Worm (Caenorhabditis elegans): Measurements from ENCODE around the gene C25E10.10.

Gene C25E10.10

DNA sequence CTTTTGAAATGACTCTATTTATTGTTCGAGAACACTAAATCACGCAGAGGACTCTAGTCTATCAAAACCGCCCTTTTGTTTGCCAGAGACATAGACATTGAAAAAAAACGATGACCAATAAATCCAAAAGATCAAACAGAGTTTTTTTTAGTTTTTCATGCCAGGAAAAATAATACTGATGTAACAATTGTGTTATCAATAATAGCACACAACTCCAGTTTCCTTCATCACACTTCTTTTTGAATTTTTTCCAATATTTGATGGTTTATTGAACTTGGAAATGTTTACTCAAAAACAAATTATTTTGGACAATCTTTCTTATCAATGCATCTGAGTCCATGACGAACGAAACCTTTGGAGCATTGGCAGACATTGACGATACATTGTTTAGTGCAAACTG, 2.2 kb downstream of the C25E10.10 start, which contains the start of gene C25E10.8:
Gene C25E10.8 (minus strand): TSS at position 101 of the 400 bp plus-strand sequence.
- TF ChIP-seq tbx-2 (tag; optimal IDR thresholded peaks at IDR 0.05) (no peak), nhr-25 (tag; optimal IDR thresholded peaks at IDR 0.05) (no peak), fkh-10 (GFP tag; optimal IDR thresholded peaks at IDR 0.05) (no peak), ceh-28 (tag; optimal IDR thresholded peaks at IDR 0.05) (no peak), snpc-4 (tag; optimal IDR thresholded peaks at IDR 0.05) (no peak), nhr-67 (tag; optimal IDR thresholded peaks at IDR 0.05) (no peak), jun-1 (tag; optimal IDR thresholded peaks at IDR 0.05) (no peak), skn-1 (tag; optimal IDR thresholded peaks at IDR 0.05) (no peak), elt-1 (tag; optimal IDR thresholded peaks at IDR 0.05) (no peak), ceh-82 (tag; optimal IDR thresholded peaks at IDR 0.05) (no peak), nhr-43 (tag; optimal IDR thresholded peaks at IDR 0.05; ENCODE audit: poor library complexity, severe bottlenecking) (no peak), nhr-237 (tag; optimal IDR thresholded peaks at IDR 0.05) (no peak)

ce11 chrV:9053235-9053634, 2.9 kb downstream of the C25E10.10 start:
- TF ChIP-seq unc-39 (tag; optimal IDR thresholded peaks at IDR 0.05) (no peak), elt-2 (tag; optimal IDR thresholded peaks at IDR 0.05) (no peak), nhr-25 (tag; optimal IDR thresholded peaks at IDR 0.05) (no peak), R02D3.7 (tag; optimal IDR thresholded peaks at IDR 0.05) (no peak), nhr-67 (tag; optimal IDR thresholded peaks at IDR 0.05) (no peak), nhr-23 (tag; optimal IDR thresholded peaks at IDR 0.05) (no peak), hmg-11 (tag; optimal IDR thresholded peaks at IDR 0.05) (no peak), ztf-11 (tag; optimal IDR thresholded peaks at IDR 0.05) (no peak), ama-1 (optimal IDR thresholded peaks at IDR 0.05) (no peak), lin-39 (tag; optimal IDR thresholded peaks at IDR 0.05) (no peak), nhr-28 (tag; optimal IDR thresholded peaks at IDR 0.05) (no peak), snpc-4 (tag; optimal IDR thresholded peaks at IDR 0.05) (no peak), nfya-1 (tag; optimal IDR thresholded peaks at IDR 0.05; ENCODE audit: insufficient read depth) (no peak), fkh-2 (tag; optimal IDR thresholded peaks at IDR 0.05) (no peak), ceh-9 (tag; optimal IDR thresholded peaks at IDR 0.05) (no peak), jun-1 (tag; optimal IDR thresholded peaks at IDR 0.05) (no peak), ztf-4 (tag; optimal IDR thresholded peaks at IDR 0.05) (no peak), aly-2 (tag; optimal IDR thresholded peaks at IDR 0.05) (no peak), fkh-10 (GFP tag; optimal IDR thresholded peaks at IDR 0.05) (no peak)

DNA sequence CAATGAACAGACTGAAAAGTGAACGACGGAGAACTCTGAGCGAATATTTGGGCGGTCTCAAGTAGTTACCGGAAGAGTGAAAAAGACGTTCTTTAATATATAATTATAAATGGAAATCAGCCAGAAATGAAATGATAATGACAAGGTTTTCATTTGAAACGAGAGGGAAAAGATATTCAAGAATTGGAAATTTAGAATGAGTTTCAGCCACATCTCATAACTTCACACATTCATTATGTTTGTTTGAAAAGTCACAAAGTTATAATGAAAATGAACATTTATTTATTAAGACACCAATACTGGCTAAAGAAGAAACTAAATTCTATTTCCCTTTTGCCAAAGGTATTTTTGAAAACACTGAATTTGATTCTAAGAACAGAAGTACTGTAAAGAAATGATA, 5.1 kb downstream of the C25E10.10 start, which contains the start of gene C25E10.7:
Gene C25E10.7 (minus strand): TSS at position 101 of the 400 bp plus-strand sequence.
- TF ChIP-seq ceh-9 (tag; optimal IDR thresholded peaks at IDR 0.05), result no peak
- TF ChIP-seq sea-2 (GFP tag; optimal IDR thresholded peaks at IDR 0.05), result no peak
- TF ChIP-seq zag-1 (tag; optimal IDR thresholded peaks at IDR 0.05), result no peak
- TF ChIP-seq nhr-77 (tag; optimal IDR thresholded peaks at IDR 0.05), result no peak
- no peak for TF ChIP-seq nhr-23 (tag; optimal IDR thresholded peaks at IDR 0.05)
- TF ChIP-seq eor-1 (tag; optimal IDR thresholded peaks at IDR 0.05), result no peak
- no peak for TF ChIP-seq nhr-11 (tag; optimal IDR thresholded peaks at IDR 0.05)
- TF ChIP-seq nhr-67 (tag; optimal IDR thresholded peaks at IDR 0.05), result no peak
- TF ChIP-seq fos-1 (tag; optimal IDR thresholded peaks at IDR 0.05), result no peak
- TF ChIP-seq ama-1 (optimal IDR thresholded peaks at IDR 0.05), result no peak
- TF ChIP-seq nhr-12 (tag; optimal IDR thresholded peaks at IDR 0.05), result no peak
- no peak for TF ChIP-seq ceh-82 (tag; optimal IDR thresholded peaks at IDR 0.05)
- TF ChIP-seq egl-5 (tag; optimal IDR thresholded peaks at IDR 0.05), result no peak

DNA sequence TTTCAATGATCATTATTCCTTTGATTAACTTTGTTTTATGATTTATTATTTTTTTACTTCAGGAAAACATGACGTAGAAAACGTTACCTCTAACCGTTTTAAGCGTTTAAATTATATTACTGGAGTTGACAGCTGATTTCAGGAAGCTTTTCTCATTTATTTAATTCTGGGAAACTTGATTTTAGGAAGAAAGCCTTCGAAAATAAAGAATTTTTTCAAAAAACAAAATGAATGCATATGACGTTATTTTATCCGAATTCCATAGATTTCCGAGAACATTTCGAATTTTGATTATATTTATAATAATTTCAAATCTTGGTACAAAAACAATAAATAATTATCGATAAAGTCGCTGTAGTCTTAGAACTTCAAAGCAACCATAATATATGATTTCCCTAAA, 6.9 kb downstream of the C25E10.10 start:
- TF ChIP-seq zag-1 (tag; optimal IDR thresholded peaks at IDR 0.05) (no peak), egl-27 (tag; optimal IDR thresholded peaks at IDR 0.05) (no peak), nhr-77 (tag; optimal IDR thresholded peaks at IDR 0.05) (no peak), aly-2 (tag; optimal IDR thresholded peaks at IDR 0.05) (no peak), nhr-76 (tag; optimal IDR thresholded peaks at IDR 0.05) (no peak), ceh-82 (tag; optimal IDR thresholded peaks at IDR 0.05) (no peak), lsy-12 (tag; optimal IDR thresholded peaks at IDR 0.05) (no peak), ama-1 (optimal IDR thresholded peaks at IDR 0.05) (no peak), unc-39 (tag; optimal IDR thresholded peaks at IDR 0.05) (no peak), unc-62 (GFP tag; optimal IDR thresholded peaks at IDR 0.05) (no peak), nhr-67 (tag; optimal IDR thresholded peaks at IDR 0.05) (no peak), lin-39 (tag; optimal IDR thresholded peaks at IDR 0.05) (no peak), ztf-4 (tag; optimal IDR thresholded peaks at IDR 0.05) (no peak), snpc-4 (tag; optimal IDR thresholded peaks at IDR 0.05) (no peak), ceh-28 (tag; optimal IDR thresholded peaks at IDR 0.05) (no peak), ZK546.5 (tag; optimal IDR thresholded peaks at IDR 0.05) (no peak), elt-1 (tag; optimal IDR thresholded peaks at IDR 0.05) (no peak), pqm-1 (tag; optimal IDR thresholded peaks at IDR 0.05) (no peak)
